Worm (Caenorhabditis elegans) whole organism, early embryonic: ENCODE results near the gene puf-12.

Experiments
- B0310.2 ChIP-seq: sonication (generic microtip); optimal IDR thresholded peaks from 2 replicates; lab custom pipeline; 2016; ENCODE audit warnings: mild to moderate bottlenecking, missing genetic modification characterization, missing compliant biosample characterization
- ama-1 ChIP-seq: fragments of 150-350 bp; optimal IDR thresholded peaks from 2 replicates; lab custom pipeline; 2014
- ceh-36 ChIP-seq: sonication (generic microtip); optimal IDR thresholded peaks from 2 replicates; lab custom pipeline; 2016; ENCODE audit warnings: missing genetic modification characterization, inconsistent platforms, missing compliant biosample characterization
- ets-7 ChIP-seq: sonication (generic microtip); optimal IDR thresholded peaks from 2 replicates; lab custom pipeline; 2016; ENCODE audit warnings: missing genotype, missing genetic modification characterization, missing compliant biosample characterization
- flt-1 ChIP-seq: fragments of 200-800 bp; sonication (Bioruptor generic); IDR thresholded peaks from 2 replicates; pipeline ENCODE4 v1.3.6; 2022; ENCODE audit warnings: missing genetic modification characterization, missing compliant biosample characterization
- hmbx-1 ChIP-seq: sonication (generic microtip); optimal IDR thresholded peaks from 2 replicates; lab custom pipeline; 2016; ENCODE audit warnings: mild to moderate bottlenecking, missing genetic modification characterization, missing compliant biosample characterization
- sea-1 ChIP-seq: fragments of 200-800 bp; sonication (Bioruptor generic); conservative IDR thresholded peaks from 2 replicates; pipeline ENCODE4 v1.3.6; 2022; ENCODE audit warnings: missing genetic modification characterization, missing compliant biosample characterization
- tbx-11 ChIP-seq: fragments of 200-800 bp; sonication (Bioruptor generic); IDR thresholded peaks from 2 replicates; pipeline ENCODE4 v1.3.6; 2022; ENCODE audit warnings: missing genetic modification characterization, missing compliant biosample characterization
- tbx-37 ChIP-seq: fragments of 200-800 bp; sonication (Bioruptor generic); conservative IDR thresholded peaks from 2 replicates; pipeline ENCODE4 v1.3.6; 2022; ENCODE audit warnings: missing genetic modification reagents, missing genetic modification characterization, missing compliant biosample characterization
- tra-4 ChIP-seq: sonication (generic microtip); optimal IDR thresholded peaks from 2 replicates; lab custom pipeline; 2017; ENCODE audit warnings: missing genetic modification characterization, missing compliant biosample characterization

DNA sequence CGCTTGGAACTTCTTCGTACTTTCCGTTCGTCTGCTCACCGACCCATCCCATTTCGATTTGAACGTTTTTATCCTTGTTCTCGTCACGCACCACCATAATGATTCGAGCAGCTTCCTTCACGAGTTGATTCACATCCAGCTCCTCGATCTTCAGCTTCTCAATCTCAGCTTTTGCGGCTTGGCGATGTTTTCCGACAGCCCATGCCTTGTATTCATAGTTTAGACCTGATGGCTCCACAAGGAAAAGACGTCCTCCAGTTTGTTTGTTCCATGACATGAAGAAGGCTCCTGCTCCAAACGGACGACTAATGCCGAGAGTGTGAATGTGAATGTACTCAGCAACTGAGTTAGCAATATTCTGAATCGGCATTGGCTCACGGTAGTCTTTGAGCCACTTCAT is 1.0 kb upstream of the puf-12 start:
- TF ChIP-seq ama-1 (lab: Kevin White, UChicago) = no peak
- TF ChIP-seq tbx-37 = no peak
- no peak for TF ChIP-seq hmbx-1 (tag; lab: Kevin White, UChicago)
- no peak for TF ChIP-seq flt-1 (GFP tag; lab: Robert Waterston, UW)
- no peak for TF ChIP-seq tbx-11
- no peak for TF ChIP-seq B0310.2 (tag; lab: Kevin White, UChicago)
- TF ChIP-seq tra-4 = no peak
- TF ChIP-seq ceh-36 = no peak
- no peak for TF ChIP-seq sea-1 (GFP tag; lab: Robert Waterston, UW)
- TF ChIP-seq ets-7 = no peak
